Fruit fly (Drosophila melanogaster) whole organism, embryonic: Measurements from ENCODE around the gene CG15283.

ENCODE experiments used
- Asciz ChIP-seq: fragments of 200-800 bp; sonication (Bioruptor generic); optimal IDR thresholded peaks from 2 replicates; lab custom pipeline; 2017; ENCODE audit warnings: missing biosample characterization, mild to moderate bottlenecking, missing genetic modification characterization, missing genetic modification reagents
- CG10147 ChIP-seq: fragments of 200-800 bp; sonication (Bioruptor generic); optimal IDR thresholded peaks from 2 replicates; lab custom pipeline; 2019; ENCODE audit warnings: missing biosample characterization, mild to moderate bottlenecking, missing genetic modification characterization, moderate library complexity
- CG10267 ChIP-seq: fragments of 200-800 bp; sonication (Bioruptor generic); optimal IDR thresholded peaks from 2 replicates; lab custom pipeline; 2018; ENCODE audit warnings: missing biosample characterization, mild to moderate bottlenecking, missing genetic modification characterization, moderate library complexity
- CG10654 ChIP-seq: fragments of 200-800 bp; sonication (Bioruptor generic); optimal IDR thresholded peaks from 2 replicates; lab custom pipeline; 2016; ENCODE audit warnings: missing biosample characterization, missing genetic modification characterization
- CG11247 ChIP-seq: fragments of 200-800 bp; sonication (Bioruptor generic); IDR thresholded peaks from 2 replicates; pipeline ENCODE4 v1.3.6; 2022; ENCODE audit warnings: missing biosample characterization, missing genetic modification characterization
- CG12219 ChIP-seq: fragments of 200-800 bp; sonication (Bioruptor generic); optimal IDR thresholded peaks from 3 replicates; lab custom pipeline; 2018; ENCODE audit warnings: missing biosample characterization, mild to moderate bottlenecking, missing genetic modification characterization
- CG12659 ChIP-seq: fragments of 200-800 bp; sonication (Bioruptor generic); optimal IDR thresholded peaks from 3 replicates; lab custom pipeline; 2017; ENCODE audit warnings: mild to moderate bottlenecking, missing biosample characterization, missing genetic modification reagents, missing genetic modification characterization
- CG12769 ChIP-seq: fragments of 200-800 bp; sonication (Bioruptor generic); optimal IDR thresholded peaks from 2 replicates; lab custom pipeline; 2019; ENCODE audit warnings: missing biosample characterization, mild to moderate bottlenecking, missing genetic modification characterization, moderate library complexity
- CG13775 ChIP-seq: fragments of 200-800 bp; sonication (Bioruptor generic); optimal IDR thresholded peaks from 3 replicates; lab custom pipeline; 2017; ENCODE audit warnings: missing biosample characterization, mild to moderate bottlenecking, missing genetic modification characterization
- CG14014 ChIP-seq: fragments of 200-800 bp; sonication (Bioruptor generic); IDR thresholded peaks from 2 replicates; pipeline ENCODE4 v1.3.6; 2022; ENCODE audit warnings: missing biosample characterization, missing genetic modification characterization
- CG14710 ChIP-seq: fragments of 200-800 bp; sonication (Bioruptor generic); optimal IDR thresholded peaks from 3 replicates; lab custom pipeline; 2019; ENCODE audit warnings: missing biosample characterization, mild to moderate bottlenecking, missing genetic modification characterization, moderate library complexity
- CG15011 ChIP-seq: fragments of 200-800 bp; sonication (Bioruptor generic); optimal IDR thresholded peaks from 3 replicates; lab custom pipeline; 2018; ENCODE audit warnings: missing biosample characterization, mild to moderate bottlenecking, missing genetic modification characterization
- CG15514 ChIP-seq: fragments of 200-800 bp; sonication (Bioruptor generic); optimal IDR thresholded peaks from 3 replicates; lab custom pipeline; 2017; ENCODE audit warnings: missing biosample characterization, missing genetic modification characterization, mild to moderate bottlenecking, moderate library complexity, missing genetic modification reagents
- CG15696 ChIP-seq: fragments of 200-800 bp; sonication (Bioruptor generic); optimal IDR thresholded peaks from 2 replicates; lab custom pipeline; 2019; ENCODE audit warnings: missing biosample characterization, mild to moderate bottlenecking, missing genetic modification characterization, moderate library complexity
- CG1603 ChIP-seq: fragments of 200-800 bp; sonication (Bioruptor generic); optimal IDR thresholded peaks from 2 replicates; lab custom pipeline; 2019; ENCODE audit warnings: missing biosample characterization, mild to moderate bottlenecking, missing genetic modification characterization, moderate library complexity
- CG1647 ChIP-seq: fragments of 200-800 bp; sonication (Bioruptor generic); optimal IDR thresholded peaks from 3 replicates; lab custom pipeline; 2016; ENCODE audit warnings: missing biosample characterization, missing genetic modification characterization
- CG16779 ChIP-seq: fragments of 200-800 bp; sonication (Bioruptor generic); IDR thresholded peaks from 2 replicates; pipeline ENCODE4 v1.3.6; 2022; ENCODE audit warnings: missing biosample characterization, missing genetic modification characterization
- CG17359 ChIP-seq: fragments of 200-800 bp; sonication (Bioruptor generic); optimal IDR thresholded peaks from 3 replicates; lab custom pipeline; 2018; ENCODE audit warnings: missing biosample characterization, mild to moderate bottlenecking, missing genetic modification characterization, moderate library complexity
- CG31441 ChIP-seq: fragments of 200-800 bp; sonication (Bioruptor generic); IDR thresholded peaks from 2 replicates; pipeline ENCODE4 v1.3.6; 2022; ENCODE audit warnings: missing biosample characterization, missing genetic modification characterization
- CG4404 ChIP-seq: fragments of 200-800 bp; sonication (Bioruptor generic); IDR thresholded peaks from 2 replicates; pipeline ENCODE4 v1.3.6; 2022; ENCODE audit warnings: missing biosample characterization, missing genetic modification characterization
- CG4424 ChIP-seq: fragments of 200-800 bp; sonication (Bioruptor generic); optimal IDR thresholded peaks from 3 replicates; lab custom pipeline; 2016; ENCODE audit warnings: missing biosample characterization, missing genetic modification characterization
- CG4730 ChIP-seq: fragments of 200-800 bp; sonication (Bioruptor generic); IDR thresholded peaks from 2 replicates; pipeline ENCODE4 v1.3.6; 2022; ENCODE audit warnings: missing biosample characterization, missing genetic modification characterization
- CG4820 ChIP-seq: fragments of 200-800 bp; sonication (Bioruptor generic); optimal IDR thresholded peaks from 3 replicates; lab custom pipeline; 2016; ENCODE audit warnings: missing biosample characterization, missing genetic modification characterization
- CG8388 ChIP-seq: fragments of 200-800 bp; sonication (Bioruptor generic); optimal IDR thresholded peaks from 2 replicates; lab custom pipeline; 2019; ENCODE audit warnings: missing biosample characterization, mild to moderate bottlenecking, missing genetic modification characterization, moderate library complexity
- CG9727 ChIP-seq: fragments of 200-800 bp; sonication (Bioruptor generic); optimal IDR thresholded peaks from 3 replicates; lab custom pipeline; 2017; ENCODE audit warnings: missing biosample characterization, mild to moderate bottlenecking, missing genetic modification characterization
- CG9797 ChIP-seq: fragments of 200-800 bp; sonication (Bioruptor generic); optimal IDR thresholded peaks from 3 replicates; lab custom pipeline; 2018; ENCODE audit warnings: missing biosample characterization, mild to moderate bottlenecking, missing genetic modification characterization
- CG9817 ChIP-seq: fragments of 200-800 bp; sonication (Bioruptor generic); optimal IDR thresholded peaks from 2 replicates; lab custom pipeline; 2018; ENCODE audit warnings: missing biosample characterization, mild to moderate bottlenecking, missing genetic modification characterization, moderate library complexity
- Elba2 ChIP-seq: fragments of 200-800 bp; sonication (Bioruptor generic); optimal IDR thresholded peaks from 3 replicates; lab custom pipeline; 2016; ENCODE audit warnings: missing biosample characterization, missing genetic modification characterization
- Fer2 ChIP-seq: fragments of 200-800 bp; sonication (Bioruptor generic); optimal IDR thresholded peaks from 2 replicates; lab custom pipeline; 2018; ENCODE audit warnings: missing biosample characterization, mild to moderate bottlenecking, missing genetic modification characterization, moderate library complexity
- Lhr ChIP-seq: fragments of 200-800 bp; sonication (Bioruptor generic); optimal IDR thresholded peaks from 3 replicates; lab custom pipeline; 2017; ENCODE audit warnings: mild to moderate bottlenecking, missing biosample characterization, missing genetic modification reagents, missing genetic modification characterization
- Meics ChIP-seq: fragments of 200-800 bp; sonication (Bioruptor generic); optimal IDR thresholded peaks from 2 replicates; lab custom pipeline; 2017; ENCODE audit warnings: missing biosample characterization, mild to moderate bottlenecking, missing genetic modification characterization
- Nf-YB ChIP-seq: fragments of 200-800 bp; sonication (Bioruptor generic); optimal IDR thresholded peaks from 3 replicates; lab custom pipeline; 2019; ENCODE audit warnings: missing biosample characterization, mild to moderate bottlenecking, missing genetic modification characterization, moderate library complexity
- Sox102F ChIP-seq: fragments of 200-800 bp; sonication (Bioruptor generic); optimal IDR thresholded peaks from 2 replicates; lab custom pipeline; 2018; ENCODE audit warnings: missing biosample characterization, mild to moderate bottlenecking, missing genetic modification characterization, moderate library complexity
- Ssrp ChIP-seq: fragments of 200-800 bp; sonication (Bioruptor generic); optimal IDR thresholded peaks from 2 replicates; lab custom pipeline; 2018; ENCODE audit warnings: missing biosample characterization, mild to moderate bottlenecking, missing genetic modification characterization, moderate library complexity
- Xrp1 ChIP-seq: fragments of 200-800 bp; sonication (Bioruptor generic); IDR thresholded peaks from 2 replicates; pipeline ENCODE4 v1.3.6; 2022; ENCODE audit warnings: missing biosample characterization, missing genetic modification characterization
- cwo ChIP-seq: fragments of 200-800 bp; sonication (Bioruptor generic); optimal IDR thresholded peaks from 3 replicates; lab custom pipeline; 2017; ENCODE audit warnings: missing biosample characterization, missing genetic modification characterization, mild to moderate bottlenecking, moderate library complexity, missing genetic modification reagents
- dati ChIP-seq: fragments of 200-800 bp; sonication (Bioruptor generic); IDR thresholded peaks from 2 replicates; pipeline ENCODE4 v1.3.6; 2022; ENCODE audit warnings: missing biosample characterization, missing genetic modification characterization
- dpn ChIP-seq, 2 experiments: fragments of 200-800 bp; sonication (Bioruptor generic); optimal IDR thresholded peaks; 3 replicates each; lab custom pipeline; 2016; ENCODE audit warnings: missing biosample characterization in 2 of 2, missing genetic modification characterization in 2 of 2
- eyg ChIP-seq: fragments of 200-800 bp; sonication (Bioruptor generic); optimal IDR thresholded peaks from 3 replicates; lab custom pipeline; 2016; ENCODE audit warnings: missing biosample characterization, missing genetic modification characterization
- fd96Cb ChIP-seq: fragments of 200-800 bp; sonication (Bioruptor generic); optimal IDR thresholded peaks from 2 replicates; lab custom pipeline; 2018; ENCODE audit warnings: missing biosample characterization, mild to moderate bottlenecking, missing genetic modification characterization, moderate library complexity
- fru ChIP-seq: fragments of >200 bp; optimal IDR thresholded peaks from 2 replicates; lab custom pipeline; 2017
- gem ChIP-seq: fragments of 200-800 bp; sonication (Bioruptor generic); optimal IDR thresholded peaks from 2 replicates; lab custom pipeline; 2019; ENCODE audit warnings: missing biosample characterization, mild to moderate bottlenecking, missing genetic modification characterization, moderate library complexity
- lilli ChIP-seq: fragments of 200-800 bp; sonication (Bioruptor generic); optimal IDR thresholded peaks from 3 replicates; lab custom pipeline; 2016; ENCODE audit warnings: missing biosample characterization, missing genetic modification characterization
- lola ChIP-seq, 3 experiments: fragments of >200 bp in 2 of 3; fragments of 200-800 bp in 1 of 3; sonication (Bioruptor generic) in 1 of 3; optimal IDR thresholded peaks; 2 replicates each; lab custom pipeline; 2017 to 2019; ENCODE audit warnings: missing biosample characterization in 3 of 3, missing genetic modification characterization in 3 of 3, mild to moderate bottlenecking in 1 of 3, moderate library complexity in 1 of 3
- nmo ChIP-seq: fragments of 200-800 bp; sonication (Bioruptor generic); optimal IDR thresholded peaks from 2 replicates; lab custom pipeline; 2018; ENCODE audit warnings: missing biosample characterization, mild to moderate bottlenecking, missing genetic modification characterization, moderate library complexity
- salm ChIP-seq: fragments of 200-800 bp; sonication (Bioruptor generic); optimal IDR thresholded peaks from 2 replicates; lab custom pipeline; 2018; ENCODE audit warnings: missing biosample characterization, mild to moderate bottlenecking, missing genetic modification characterization
- so ChIP-seq: fragments of 200-800 bp; sonication (Bioruptor generic); IDR thresholded peaks from 3 replicates; pipeline ENCODE4 v1.3.6; 2022; ENCODE audit warnings: missing biosample characterization, missing genetic modification characterization
- tap ChIP-seq: fragments of 200-800 bp; optimal IDR thresholded peaks from 3 replicates; lab custom pipeline; 2019; ENCODE audit warnings: missing biosample characterization, mild to moderate bottlenecking, missing genetic modification characterization, moderate library complexity
- tll ChIP-seq, 2 experiments: fragments of 200-800 bp in 1 of 2; fragments of >200 bp in 1 of 2; sonication (Bioruptor generic) in 1 of 2; optimal IDR thresholded peaks; 2 replicates each; lab custom pipeline; 2017 to 2019; ENCODE audit warnings: missing biosample characterization in 2 of 2, missing genetic modification characterization in 2 of 2, mild to moderate bottlenecking in 1 of 2, moderate library complexity in 1 of 2

Gene CG15283

DNA sequence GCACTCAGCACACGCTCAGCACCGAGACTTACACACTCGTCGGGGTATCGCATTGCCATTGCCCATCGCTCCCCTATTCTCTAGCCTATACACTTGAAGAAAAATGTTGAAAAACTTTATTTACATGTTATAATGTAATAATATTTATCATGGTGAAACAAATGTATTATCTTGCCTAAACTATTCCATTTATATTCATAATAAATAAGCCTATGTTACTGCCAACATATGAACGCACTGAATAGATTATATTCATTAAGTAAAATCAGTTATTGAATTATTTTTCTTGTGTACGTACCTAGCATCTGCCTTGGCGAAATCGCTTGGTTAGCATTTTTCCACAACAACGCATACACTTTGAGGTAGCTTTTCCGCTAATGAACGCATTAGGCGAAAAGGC, 9.8 kb downstream of the CG15283 start (continued):
- peak; percentile 44 for TF ChIP-seq CG8388
- peak; percentile 33 for TF ChIP-seq CG4820 (GFP tag; lab: Kevin White, UChicago)
- TF ChIP-seq cwo (GFP tag; lab: Kevin White, UChicago) = peak; percentile 34
- TF ChIP-seq CG10267 = peak; percentile 68
- TF ChIP-seq Xrp1 (GFP tag; lab: Robert Waterston, UW) = peak; percentile 74; the same call in 1 of the 2 replicates
- TF ChIP-seq CG10654 (GFP tag; lab: Kevin White, UChicago) = peak; percentile 5
- TF ChIP-seq lola (GFP tag; optimal IDR thresholded peaks at IDR 0.05; lab: Kevin White, UChicago) = peak in 1 of 3 experiments; percentile 70
- TF ChIP-seq so = peak; percentile 45; the same call in 1 of the 3 replicates
- TF ChIP-seq CG14014 = peak; percentile 30; the same call in 1 of the 2 replicates
- TF ChIP-seq CG1603 (tag; lab: Kevin White, UChicago) = peak; percentile 46
- TF ChIP-seq CG17359 (tag; lab: Kevin White, UChicago) = peak; percentile 53
- TF ChIP-seq tap (tag; lab: Kevin White, UChicago) = peak; percentile 44
- peak; percentile 62 for TF ChIP-seq CG15696
- TF ChIP-seq CG9797 (GFP tag; lab: Kevin White, UChicago) = no peak
- no peak for TF ChIP-seq tll (GFP tag; optimal IDR thresholded peaks at IDR 0.05; lab: Kevin White, UChicago)
- TF ChIP-seq Elba2 = no peak
- no peak for TF ChIP-seq fru (lab: Kevin White, UChicago)
- TF ChIP-seq CG15514 = no peak
- TF ChIP-seq CG12769 (tag; lab: Kevin White, UChicago) = peak; percentile 24
- TF ChIP-seq Sox102F (GFP tag; lab: Kevin White, UChicago) = peak; percentile 52
- TF ChIP-seq CG9727 = peak; percentile 64
- no peak for TF ChIP-seq Lhr (GFP tag; lab: Kevin White, UChicago)
- TF ChIP-seq CG12659 = peak; percentile 32
- peak; percentile 41 for TF ChIP-seq Nf-YB (GFP tag; lab: Kevin White, UChicago)
- TF ChIP-seq Meics = peak; percentile 39
- TF ChIP-seq CG4404 (GFP tag; lab: Robert Waterston, UW) = 0 out of 2 replicates have a peak, but pooled peaks have one; percentile 30
- peak; percentile 33 for TF ChIP-seq CG12219
- TF ChIP-seq CG15011 (GFP tag; lab: Kevin White, UChicago) = peak; percentile 32
- TF ChIP-seq dati (GFP tag; lab: Robert Waterston, UW) = no peak
- no peak for TF ChIP-seq eyg (GFP tag; lab: Kevin White, UChicago)
- no peak for TF ChIP-seq Fer2 (tag; lab: Kevin White, UChicago)
- 0 out of 2 replicates have a peak, but pooled peaks have one; percentile 32 for TF ChIP-seq CG4730
- peak; percentile 19 for TF ChIP-seq lilli (GFP tag; lab: Kevin White, UChicago)
- TF ChIP-seq CG11247 (GFP tag; lab: Robert Waterston, UW) = no peak
- no peak for TF ChIP-seq CG16779
- TF ChIP-seq CG1647 (GFP tag; lab: Kevin White, UChicago) = no peak
- TF ChIP-seq Ssrp (tag; lab: Kevin White, UChicago) = peak; percentile 23
- TF ChIP-seq CG9817 (tag; lab: Kevin White, UChicago) = peak; percentile 16
- peak; percentile 18 for TF ChIP-seq Asciz (GFP tag; lab: Kevin White, UChicago)
- peak; percentile 69 for TF ChIP-seq CG31441 (GFP tag; lab: Robert Waterston, UW)
- peak; percentile 6 for TF ChIP-seq CG10147
- TF ChIP-seq CG4424 (GFP tag; lab: Kevin White, UChicago) = peak; percentile 51
- TF ChIP-seq dpn (GFP tag; optimal IDR thresholded peaks at IDR 0.05; lab: Kevin White, UChicago) = peak in 1 of 2 experiments; percentile 25
- TF ChIP-seq CG13775 = peak; percentile 55
- TF ChIP-seq gem (tag; lab: Kevin White, UChicago) = peak; percentile 75
- peak; percentile 19 for TF ChIP-seq salm (tag; lab: Kevin White, UChicago)
- peak; percentile 65 for TF ChIP-seq nmo (GFP tag; lab: Kevin White, UChicago)
- TF ChIP-seq fd96Cb (tag; lab: Kevin White, UChicago) = peak; percentile 31
- TF ChIP-seq CG14710 (tag; lab: Kevin White, UChicago) = peak; percentile 59
